Worm (Caenorhabditis elegans) whole organism, young adult: ENCODE results near the gene Y39B6A.3.

Experiments
- T07F8.4 ChIP-seq: sonication (generic microtip); optimal IDR thresholded peaks from 2 replicates; lab custom pipeline; 2016; ENCODE audit warnings: mild to moderate bottlenecking, missing genetic modification characterization, moderate library complexity, missing compliant biosample characterization
- T26A5.8 ChIP-seq: sonication (generic microtip); optimal IDR thresholded peaks from 2 replicates; lab custom pipeline; 2016; ENCODE audit warnings: missing genetic modification characterization, missing compliant biosample characterization
- ama-1 ChIP-seq, 3 experiments: fragments of 150-350 bp in 1 of 3; sonication (generic microtip) in 2 of 3; optimal IDR thresholded peaks; 2 replicates each; lab custom pipeline; 2014 to 2018; ENCODE audit warnings: missing biosample characterization in 2 of 3, missing genetic modification characterization in 2 of 3, missing genetic modification reagents in 2 of 3
- athp-1 ChIP-seq: sonication (generic microtip); optimal IDR thresholded peaks from 2 replicates; lab custom pipeline; 2017; ENCODE audit warnings: mild to moderate bottlenecking, missing genetic modification characterization, missing compliant biosample characterization
- lag-1 ChIP-seq: fragments of 200-800 bp; sonication (Bioruptor generic); IDR thresholded peaks from 2 replicates; pipeline ENCODE4 v1.3.6; 2022; ENCODE audit warnings: missing genetic modification reagents, missing genetic modification characterization, missing compliant biosample characterization
- unc-62 ChIP-seq: fragments of 150-350 bp; optimal IDR thresholded peaks from 2 replicates; lab custom pipeline; 2014; ENCODE audit warnings: missing biosample characterization, missing genetic modification reagents, missing genetic modification characterization
- xnd-1 ChIP-seq: sonication (generic microtip); optimal IDR thresholded peaks from 2 replicates; lab custom pipeline; 2016; ENCODE audit warnings: missing genotype, missing genetic modification reagents, missing genetic modification characterization, missing compliant biosample characterization
- ztf-6 ChIP-seq: fragments of 200-800 bp; sonication (Bioruptor generic); IDR thresholded peaks from 2 replicates; pipeline ENCODE4 v1.3.6; 2022; ENCODE audit warnings: missing genetic modification reagents, missing genetic modification characterization, missing compliant biosample characterization

DNA sequence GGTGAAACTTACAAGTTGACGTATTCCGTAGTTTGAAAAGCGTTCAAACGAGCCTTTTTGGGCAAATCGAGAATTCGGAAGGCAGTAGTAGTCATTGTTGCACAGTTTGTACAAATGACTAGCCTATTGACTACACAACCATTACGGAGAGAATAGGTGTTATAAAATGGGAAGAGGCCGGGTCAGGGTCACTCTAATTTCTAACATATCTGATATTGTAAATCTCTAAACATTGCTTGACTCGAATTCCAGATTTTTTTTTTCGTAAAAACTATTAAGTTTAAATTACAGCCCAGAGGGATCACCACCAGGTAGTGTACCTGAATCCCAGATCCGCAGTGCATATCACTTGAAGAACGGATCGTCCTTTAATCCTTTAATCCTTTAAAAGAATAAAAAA is 47.4 kb upstream of the Y39B6A.3 start, which contains the start of gene fbxb-2:
- TF ChIP-seq athp-1 (tag; lab: Kevin White, UChicago) (no peak), ama-1 (optimal IDR thresholded peaks at IDR 0.05; lab: Kevin White, UChicago) (no peak), ama-1 (GFP tag; optimal IDR thresholded peaks at IDR 0.05; lab: Kevin White, UChicago) (no peak), T07F8.4 (tag; lab: Kevin White, UChicago) (no peak), lag-1 (GFP tag; lab: Robert Waterston, UW) (no peak), T26A5.8 (tag; lab: Kevin White, UChicago) (no peak), unc-62 (GFP tag; lab: Kevin White, UChicago) (no peak), ztf-6 (GFP tag; lab: Robert Waterston, UW) (no peak), xnd-1 (no peak)
